Worm (Caenorhabditis elegans) whole organism, L1 larva: ENCODE measurements around the gene Y16B4A.2.

Source experiments
- C34B4.2 ChIP-seq: sonication (generic microtip); optimal IDR thresholded peaks from 2 replicates; lab custom pipeline; 2017; ENCODE audit warnings: mild to moderate bottlenecking, missing genetic modification characterization, missing compliant biosample characterization
- aly-2 ChIP-seq: fragments of 150-350 bp; optimal IDR thresholded peaks from 2 replicates; lab custom pipeline; 2014; ENCODE audit warnings: missing biosample characterization, missing genetic modification characterization
- ces-1 ChIP-seq: fragments of 150-350 bp; optimal IDR thresholded peaks from 2 replicates; lab custom pipeline; 2014; ENCODE audit warnings: missing biosample characterization, missing genetic modification reagents, missing genetic modification characterization
- elt-2 ChIP-seq: sonication (generic microtip); optimal IDR thresholded peaks from 2 replicates; lab custom pipeline; 2016; ENCODE audit warnings: missing genetic modification characterization, mild to moderate bottlenecking, inconsistent platforms, missing compliant biosample characterization, missing genetic modification reagents
- fkh-10 ChIP-seq: sonication (generic microtip); optimal IDR thresholded peaks from 2 replicates; lab custom pipeline; 2017; ENCODE audit warnings: missing biosample characterization, missing genetic modification reagents, missing genetic modification characterization
- lin-15B ChIP-seq: fragments of 150-350 bp; sonication (generic microtip); optimal IDR thresholded peaks from 3 replicates; lab custom pipeline; 2014; ENCODE audit warnings: missing biosample characterization, missing genetic modification characterization
- lin-39 ChIP-seq: fragments of 150-350 bp; optimal IDR thresholded peaks from 2 replicates; lab custom pipeline; 2014; ENCODE audit warnings: missing biosample characterization, missing genetic modification reagents, missing genetic modification characterization
- mab-9 ChIP-seq: fragments of 200-800 bp; sonication (Bioruptor generic); IDR thresholded peaks from 2 replicates; pipeline ENCODE4 v1.3.6; 2022; ENCODE audit warnings: missing genetic modification reagents, missing genetic modification characterization, missing compliant biosample characterization
- mdl-1 ChIP-seq, 2 experiments: fragments of 150-350 bp; optimal IDR thresholded peaks; 2 replicates each; lab custom pipeline; 2014 to 2017; ENCODE audit warnings: missing biosample characterization in 2 of 2, missing genetic modification characterization in 2 of 2, inconsistent platforms in 1 of 2
- nhr-76 ChIP-seq: sonication (generic microtip); optimal IDR thresholded peaks from 2 replicates; lab custom pipeline; 2017; ENCODE audit warnings: missing biosample characterization, missing genetic modification characterization
- sox-4 ChIP-seq: sonication (generic microtip); optimal IDR thresholded peaks from 2 replicates; lab custom pipeline; 2016; ENCODE audit warnings: missing genetic modification characterization, missing compliant biosample characterization
- unc-62 ChIP-seq: fragments of 150-350 bp; optimal IDR thresholded peaks from 2 replicates; lab custom pipeline; 2014; ENCODE audit warnings: missing biosample characterization, missing genetic modification reagents, missing genetic modification characterization
- zag-1 ChIP-seq: fragments of 150-350 bp; optimal IDR thresholded peaks from 2 replicates; lab custom pipeline; 2014; ENCODE audit warnings: missing biosample characterization, missing genetic modification characterization

ce11 chrX:14743210-14743609, 28.4 kb downstream of the Y16B4A.2 start:
- TF ChIP-seq nhr-76 (tag; lab: Kevin White, UChicago) (no peak), aly-2 (tag; lab: Kevin White, UChicago) (no peak), unc-62 (GFP tag; lab: Kevin White, UChicago) (no peak), lin-39 (tag; lab: Kevin White, UChicago) (no peak), sox-4 (no peak), lin-15B (no peak), ces-1 (GFP tag; lab: Kevin White, UChicago) (no peak), mdl-1 (tag; optimal IDR thresholded peaks at IDR 0.05; lab: Kevin White, UChicago) (no peak), C34B4.2 (tag; lab: Kevin White, UChicago) (no peak), elt-2 (tag; lab: Kevin White, UChicago) (no peak), mab-9 (GFP tag; lab: Robert Waterston, UW) (no peak), zag-1 (no peak), fkh-10 (no peak)
